Fruit fly (Drosophila melanogaster) whole organism, embryonic: ENCODE data around the gene Glut1.
A peak's percentile ranks its signal among the peaks of the same experiment; 100 is the strongest.

Source experiments
- Atf3 ChIP-seq: fragments of 200-800 bp; sonication (Bioruptor generic); optimal IDR thresholded peaks from 3 replicates; lab custom pipeline; 2016; ENCODE audit warnings: missing biosample characterization, missing genetic modification characterization
- CG10147 ChIP-seq: fragments of 200-800 bp; sonication (Bioruptor generic); optimal IDR thresholded peaks from 2 replicates; lab custom pipeline; 2019; ENCODE audit warnings: missing biosample characterization, mild to moderate bottlenecking, missing genetic modification characterization, moderate library complexity
- CG1024 ChIP-seq: fragments of 200-800 bp; sonication (Bioruptor generic); IDR thresholded peaks from 2 replicates; pipeline ENCODE4 v1.3.6; 2022; ENCODE audit warnings: missing biosample characterization, missing genetic modification characterization
- CG10267 ChIP-seq: fragments of 200-800 bp; sonication (Bioruptor generic); optimal IDR thresholded peaks from 2 replicates; lab custom pipeline; 2018; ENCODE audit warnings: missing biosample characterization, mild to moderate bottlenecking, missing genetic modification characterization, moderate library complexity
- CG10565 ChIP-seq: fragments of 200-800 bp; sonication (Bioruptor generic); optimal IDR thresholded peaks from 3 replicates; lab custom pipeline; 2016; ENCODE audit warnings: missing biosample characterization, mild to moderate bottlenecking, missing genetic modification characterization
- CG12236 ChIP-seq: fragments of 200-800 bp; sonication (Bioruptor generic); optimal IDR thresholded peaks from 2 replicates; lab custom pipeline; 2016; ENCODE audit warnings: missing biosample characterization, missing genetic modification characterization
- CG12299 ChIP-seq: fragments of 200-800 bp; sonication (Bioruptor generic); optimal IDR thresholded peaks from 2 replicates; lab custom pipeline; 2018; ENCODE audit warnings: missing biosample characterization, mild to moderate bottlenecking, missing genetic modification characterization
- CG17568 ChIP-seq: fragments of 200-800 bp; sonication (Bioruptor generic); optimal IDR thresholded peaks from 2 replicates; lab custom pipeline; 2018; ENCODE audit warnings: missing biosample characterization, mild to moderate bottlenecking, missing genetic modification characterization, moderate library complexity
- CG17829 ChIP-seq: fragments of 200-800 bp; optimal IDR thresholded peaks from 2 replicates; lab custom pipeline; 2019; ENCODE audit warnings: missing biosample characterization, mild to moderate bottlenecking, missing genetic modification characterization, moderate library complexity
- CG30403 ChIP-seq: fragments of 200-800 bp; sonication (Bioruptor generic); optimal IDR thresholded peaks from 3 replicates; lab custom pipeline; 2016; ENCODE audit warnings: missing biosample characterization, missing genetic modification characterization
- CG30431 ChIP-seq: fragments of 200-800 bp; sonication (Bioruptor generic); optimal IDR thresholded peaks from 2 replicates; lab custom pipeline; 2017; ENCODE audit warnings: missing biosample characterization, missing genetic modification characterization
- CG31224 ChIP-seq: fragments of 200-800 bp; sonication (Bioruptor generic); IDR thresholded peaks from 2 replicates; pipeline ENCODE4 v1.3.6; 2022; ENCODE audit warnings: missing biosample characterization, missing genetic modification characterization
- CG32767 ChIP-seq: fragments of 200-800 bp; sonication (Bioruptor generic); IDR thresholded peaks from 2 replicates; pipeline ENCODE4 v1.3.6; 2022; ENCODE audit warnings: missing biosample characterization, missing genetic modification characterization
- CG34376 ChIP-seq: fragments of 200-800 bp; sonication (Bioruptor generic); optimal IDR thresholded peaks from 2 replicates; lab custom pipeline; 2018; ENCODE audit warnings: missing biosample characterization, mild to moderate bottlenecking, missing genetic modification characterization
- CG6791 ChIP-seq: fragments of 200-800 bp; sonication (Bioruptor generic); IDR thresholded peaks from 3 replicates; pipeline ENCODE4 v1.3.6; 2022; ENCODE audit warnings: missing biosample characterization, missing genetic modification characterization; ENCODE audit not compliant: partially characterized antibody
- CG7786 ChIP-seq: fragments of 200-800 bp; sonication (Bioruptor generic); optimal IDR thresholded peaks from 2 replicates; lab custom pipeline; 2016; ENCODE audit warnings: missing biosample characterization, missing genetic modification characterization
- CG7987 ChIP-seq: fragments of 200-800 bp; sonication (Bioruptor generic); optimal IDR thresholded peaks from 2 replicates; lab custom pipeline; 2018; ENCODE audit warnings: missing biosample characterization, mild to moderate bottlenecking, missing genetic modification characterization, moderate library complexity
- CG9727 ChIP-seq: fragments of 200-800 bp; sonication (Bioruptor generic); optimal IDR thresholded peaks from 3 replicates; lab custom pipeline; 2017; ENCODE audit warnings: missing biosample characterization, mild to moderate bottlenecking, missing genetic modification characterization
- CoRest ChIP-seq: fragments of 200-800 bp; sonication (Bioruptor generic); optimal IDR thresholded peaks from 3 replicates; lab custom pipeline; 2018; ENCODE audit warnings: missing biosample characterization, mild to moderate bottlenecking, missing genetic modification characterization, moderate library complexity
- Deaf1 ChIP-seq: fragments of 200-800 bp; optimal IDR thresholded peaks from 3 replicates; lab custom pipeline; 2019; ENCODE audit warnings: missing biosample characterization, mild to moderate bottlenecking, missing genetic modification characterization, moderate library complexity
- Dip2 ChIP-seq: fragments of 200-800 bp; sonication (Bioruptor generic); IDR thresholded peaks from 2 replicates; pipeline ENCODE4 v1.3.6; 2022; ENCODE audit warnings: missing biosample characterization, missing genetic modification characterization
- H2.0 ChIP-seq: fragments of 200-800 bp; sonication (Bioruptor generic); IDR thresholded peaks from 2 replicates; pipeline ENCODE4 v1.3.6; 2022; ENCODE audit warnings: missing biosample characterization, missing genetic modification characterization
- HHEX ChIP-seq: fragments of 200-800 bp; sonication (Bioruptor generic); optimal IDR thresholded peaks from 3 replicates; lab custom pipeline; 2017; ENCODE audit warnings: missing biosample characterization, mild to moderate bottlenecking, missing genetic modification characterization, missing genetic modification reagents
- MESR4 ChIP-seq: fragments of 200-800 bp; sonication (Bioruptor generic); optimal IDR thresholded peaks from 2 replicates; lab custom pipeline; 2018; ENCODE audit warnings: missing biosample characterization, mild to moderate bottlenecking, missing genetic modification characterization, moderate library complexity
- MTF-1 ChIP-seq: fragments of 200-800 bp; sonication (Bioruptor generic); optimal IDR thresholded peaks from 2 replicates; lab custom pipeline; 2018; ENCODE audit warnings: missing biosample characterization, mild to moderate bottlenecking, missing genetic modification characterization, borderline replicate concordance
- Myb ChIP-seq: fragments of 200-800 bp; sonication (Bioruptor generic); optimal IDR thresholded peaks from 2 replicates; lab custom pipeline; 2016; ENCODE audit warnings: missing biosample characterization, missing genetic modification characterization
- Nf-YA ChIP-seq: fragments of 200-800 bp; sonication (Bioruptor generic); IDR thresholded peaks from 2 replicates; pipeline ENCODE4 v1.3.6; 2022; ENCODE audit warnings: missing biosample characterization, missing genetic modification characterization
- Oaz ChIP-seq: fragments of 200-800 bp; sonication (Bioruptor generic); IDR thresholded peaks from 2 replicates; pipeline ENCODE4 v1.3.6; 2022; ENCODE audit warnings: missing biosample characterization, missing genetic modification characterization
- Poxn ChIP-seq: fragments of 200-800 bp; sonication (Bioruptor generic); IDR thresholded peaks from 2 replicates; pipeline ENCODE4 v1.3.6; 2022; ENCODE audit warnings: missing biosample characterization, missing genetic modification characterization
- Sin3A ChIP-seq: fragments of >200 bp; optimal IDR thresholded peaks from 2 replicates; lab custom pipeline; 2018
- Ssrp ChIP-seq: fragments of 200-800 bp; sonication (Bioruptor generic); optimal IDR thresholded peaks from 2 replicates; lab custom pipeline; 2018; ENCODE audit warnings: missing biosample characterization, mild to moderate bottlenecking, missing genetic modification characterization, moderate library complexity
- Vsx1 ChIP-seq: fragments of 200-800 bp; sonication (Bioruptor generic); optimal IDR thresholded peaks from 2 replicates; lab custom pipeline; 2017; ENCODE audit warnings: missing biosample characterization, mild to moderate bottlenecking, missing genetic modification characterization, missing genetic modification reagents
- Xbp1 ChIP-seq: fragments of 200-800 bp; sonication (Bioruptor generic); optimal IDR thresholded peaks from 3 replicates; lab custom pipeline; 2016; ENCODE audit warnings: missing biosample characterization, mild to moderate bottlenecking, missing genetic modification characterization
- aop ChIP-seq: fragments of 200-800 bp; sonication (Bioruptor generic); IDR thresholded peaks from 2 replicates; pipeline ENCODE4 v1.3.6; 2022; ENCODE audit warnings: missing biosample characterization, missing genetic modification characterization
- ara ChIP-seq: fragments of 200-800 bp; sonication (Bioruptor generic); IDR thresholded peaks from 2 replicates; pipeline ENCODE4 v1.3.6; 2022; ENCODE audit warnings: missing biosample characterization, missing genetic modification characterization
- ase ChIP-seq: fragments of 200-800 bp; sonication (Bioruptor generic); IDR thresholded peaks from 3 replicates; pipeline ENCODE4 v1.3.6; 2022; ENCODE audit warnings: missing biosample characterization, missing genetic modification characterization
- bcd ChIP-seq: fragments of 200-800 bp; sonication (Bioruptor generic); optimal IDR thresholded peaks from 2 replicates; lab custom pipeline; 2017; ENCODE audit warnings: missing biosample characterization, mild to moderate bottlenecking, missing genetic modification characterization
- br ChIP-seq: fragments of >200 bp; optimal IDR thresholded peaks from 2 replicates; lab custom pipeline; 2017
- cad ChIP-seq: fragments of >200 bp; optimal IDR thresholded peaks from 2 replicates; lab custom pipeline; 2017; ENCODE audit warnings: missing biosample characterization, missing genetic modification characterization
- cg ChIP-seq: fragments of 200-800 bp; sonication (Bioruptor generic); optimal IDR thresholded peaks from 3 replicates; lab custom pipeline; 2019; ENCODE audit warnings: missing biosample characterization, mild to moderate bottlenecking, missing genetic modification characterization, moderate library complexity
- gcm ChIP-seq: fragments of 200-800 bp; sonication (Bioruptor generic); optimal IDR thresholded peaks from 2 replicates; lab custom pipeline; 2019; ENCODE audit warnings: missing biosample characterization, mild to moderate bottlenecking, missing genetic modification characterization, moderate library complexity
- ind ChIP-seq: fragments of 200-800 bp; sonication (Bioruptor generic); optimal IDR thresholded peaks from 3 replicates; lab custom pipeline; 2016; ENCODE audit warnings: missing biosample characterization, missing genetic modification characterization
- p53 ChIP-seq: fragments of 200-800 bp; sonication (Bioruptor generic); optimal IDR thresholded peaks from 2 replicates; lab custom pipeline; 2016; ENCODE audit warnings: missing biosample characterization, missing genetic modification characterization
- pho ChIP-seq: fragments of 200-800 bp; sonication (Bioruptor generic); optimal IDR thresholded peaks from 2 replicates; lab custom pipeline; 2016; ENCODE audit warnings: missing biosample characterization, missing genetic modification characterization
- ranshi ChIP-seq: fragments of 200-800 bp; sonication (Bioruptor generic); IDR thresholded peaks from 2 replicates; pipeline ENCODE4 v1.3.6; 2022; ENCODE audit warnings: missing biosample characterization, missing genetic modification characterization
- ro ChIP-seq: fragments of 200-800 bp; sonication (Bioruptor generic); IDR thresholded peaks from 2 replicates; pipeline ENCODE4 v1.3.6; 2022; ENCODE audit warnings: missing biosample characterization, missing genetic modification characterization
- row ChIP-seq: fragments of 200-800 bp; sonication (Bioruptor generic); IDR thresholded peaks from 3 replicates; pipeline ENCODE4 v1.3.6; 2022; ENCODE audit warnings: missing biosample characterization, missing genetic modification characterization
- scrt ChIP-seq: fragments of 200-800 bp; sonication (Bioruptor generic); optimal IDR thresholded peaks from 2 replicates; lab custom pipeline; 2018; ENCODE audit warnings: missing biosample characterization, mild to moderate bottlenecking, missing genetic modification characterization, moderate library complexity
- stwl ChIP-seq: fragments of 200-800 bp; sonication (Bioruptor generic); optimal IDR thresholded peaks from 3 replicates; lab custom pipeline; 2018; ENCODE audit warnings: missing biosample characterization, mild to moderate bottlenecking, missing genetic modification characterization, moderate library complexity
- tup ChIP-seq: fragments of 200-800 bp; sonication (Bioruptor generic); optimal IDR thresholded peaks from 2 replicates; lab custom pipeline; 2016; ENCODE audit warnings: missing biosample characterization, mild to moderate bottlenecking, missing genetic modification characterization, moderate library complexity
- wor ChIP-seq: fragments of 200-800 bp; sonication (Bioruptor generic); IDR thresholded peaks from 2 replicates; pipeline ENCODE4 v1.3.6; 2022; ENCODE audit warnings: missing biosample characterization, missing genetic modification characterization

The Glut1 gene

dm6 chr3L:1030908-1031545, 117.2 kb downstream of the Glut1 start (continued):
- TF ChIP-seq ind: peak; percentile 20
- TF ChIP-seq ro (GFP tag; lab: Robert Waterston, UW): no peak
- no peak for TF ChIP-seq CG6791 (GFP tag; lab: Robert Waterston, UW)
- TF ChIP-seq ranshi (GFP tag; lab: Robert Waterston, UW): peak; percentile 59
- no peak for TF ChIP-seq stwl (tag; lab: Kevin White, UChicago)
- no peak for TF ChIP-seq CG1024 (GFP tag; lab: Robert Waterston, UW)
- TF ChIP-seq Deaf1 (tag; lab: Kevin White, UChicago): peak; percentile 21
- peak; percentile 60; the same call in 1 of the 3 replicates for TF ChIP-seq ase (GFP tag; lab: Robert Waterston, UW)
- TF ChIP-seq CG10565 (GFP tag; lab: Kevin White, UChicago): no peak
- peak; percentile 22 for TF ChIP-seq CG17829 (tag; lab: Kevin White, UChicago)
- no peak for TF ChIP-seq Poxn (GFP tag; lab: Robert Waterston, UW)
- TF ChIP-seq CG7786: peak; percentile 28
- no peak for TF ChIP-seq pho (GFP tag; lab: Kevin White, UChicago)
- TF ChIP-seq CG7987 (GFP tag; lab: Kevin White, UChicago): no peak
- TF ChIP-seq Oaz (GFP tag; lab: Robert Waterston, UW): no peak
- no peak for TF ChIP-seq Dip2 (GFP tag; lab: Robert Waterston, UW)
- TF ChIP-seq Myb (GFP tag; lab: Kevin White, UChicago): peak; percentile 14
- TF ChIP-seq CG30431 (GFP tag; lab: Kevin White, UChicago): peak; percentile 10
- peak; percentile 26; the same call in 1 of the 2 replicates for TF ChIP-seq aop (GFP tag; lab: Robert Waterston, UW)
- TF ChIP-seq CG12236 (GFP tag; lab: Kevin White, UChicago): no peak
- TF ChIP-seq br (lab: Kevin White, UChicago): no peak
- no peak; the same call in 1 of the 2 replicates for TF ChIP-seq wor (GFP tag; lab: Robert Waterston, UW)
- TF ChIP-seq Ssrp (tag; lab: Kevin White, UChicago): no peak
- peak; percentile 47; the same call in 1 of the 2 replicates for TF ChIP-seq CG32767 (GFP tag; lab: Robert Waterston, UW)
- no peak for TF ChIP-seq MESR4
- no peak for TF ChIP-seq cad (GFP tag; lab: Kevin White, UChicago)
- no peak for TF ChIP-seq cg (GFP tag; lab: Kevin White, UChicago)
- TF ChIP-seq CG10267: no peak
- peak; percentile 39; the same call in 1 of the 2 replicates for TF ChIP-seq H2.0 (GFP tag; lab: Robert Waterston, UW)
- no peak for TF ChIP-seq Sin3A (lab: Kevin White, UChicago)
- TF ChIP-seq CoRest (tag; lab: Kevin White, UChicago): peak; percentile 26
- no peak for TF ChIP-seq MTF-1
- TF ChIP-seq CG10147 (GFP tag; lab: Kevin White, UChicago): no peak
- no peak for TF ChIP-seq tup (GFP tag; lab: Kevin White, UChicago)
- peak; percentile 28 for TF ChIP-seq CG9727 (GFP tag; lab: Kevin White, UChicago)
- TF ChIP-seq row (GFP tag; lab: Robert Waterston, UW): peak; percentile 86
- peak; percentile 7 for TF ChIP-seq gcm
- no peak for TF ChIP-seq p53 (GFP tag; lab: Kevin White, UChicago)
- no peak for TF ChIP-seq CG17568
- no peak for TF ChIP-seq Atf3
- TF ChIP-seq bcd (GFP tag; lab: Kevin White, UChicago): peak; percentile 9
- TF ChIP-seq CG31224 (GFP tag; lab: Robert Waterston, UW): peak; percentile 54; the same call in 1 of the 2 replicates
- peak; percentile 26 for TF ChIP-seq Xbp1 (GFP tag; lab: Kevin White, UChicago)
- TF ChIP-seq ara (GFP tag; lab: Robert Waterston, UW): peak; percentile 37; the same call in 1 of the 2 replicates
- no peak for TF ChIP-seq scrt
- TF ChIP-seq Vsx1: no peak
- TF ChIP-seq Nf-YA (GFP tag; lab: Robert Waterston, UW): no peak
- TF ChIP-seq CG30403 (GFP tag; lab: Kevin White, UChicago): no peak
- peak; percentile 18 for TF ChIP-seq HHEX (GFP tag; lab: Kevin White, UChicago)
- TF ChIP-seq CG12299 (tag; lab: Kevin White, UChicago): no peak
- peak; percentile 56 for TF ChIP-seq CG34376
